Fruit fly (Drosophila melanogaster): ENCODE measurements around the gene omd.

Gene omd

DNA sequence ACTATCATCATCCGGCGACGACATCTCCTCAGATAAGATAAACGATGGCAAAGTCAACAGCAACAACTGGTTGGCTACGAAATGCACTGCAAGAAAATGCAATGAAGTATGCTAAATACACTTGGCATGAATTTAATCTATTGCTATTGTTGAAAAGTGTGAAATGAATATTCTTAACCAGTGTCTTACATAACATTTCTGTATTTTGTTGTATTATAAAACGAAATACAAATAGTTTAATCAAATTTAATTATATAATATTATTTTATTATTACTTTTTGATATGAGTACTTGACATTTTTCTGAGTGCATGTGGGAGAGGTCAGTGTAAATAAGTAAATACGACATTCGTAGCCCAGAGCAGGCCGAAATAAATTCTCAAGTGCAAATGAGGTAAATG, 26.5 kb upstream of the omd start:
- TF ChIP-seq noc (tag; optimal IDR thresholded peaks at IDR 0.05) = peak; percentile 23

DNA sequence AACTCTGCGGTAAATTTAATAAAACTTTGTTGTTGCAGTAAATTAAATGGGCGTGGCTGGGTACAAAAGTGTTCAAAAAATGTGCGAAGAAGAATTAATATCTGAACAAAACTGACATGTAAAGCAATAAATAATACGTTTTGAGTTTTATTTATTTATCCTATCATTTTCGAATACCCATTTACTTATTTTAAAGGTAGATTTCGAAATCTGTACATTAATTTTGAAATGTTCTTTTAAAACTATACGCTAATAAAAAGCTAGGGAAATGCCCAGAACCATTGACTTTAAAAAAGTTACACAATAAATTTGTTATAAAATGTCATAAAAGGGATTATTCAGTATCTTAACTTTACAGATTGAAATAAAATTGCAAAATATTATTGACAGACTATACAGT, 24.7 kb upstream of the omd start, which contains the start of the genes primo-1 and primo-2:
Gene primo-1, minus strand, starts transcription at position 101 of the 400 bp plus-strand sequence.
Gene primo-2, minus strand, starts transcription at position 101 of the 400 bp plus-strand sequence.
- TF ChIP-seq noc (tag; optimal IDR thresholded peaks at IDR 0.05) = no peak

DNA sequence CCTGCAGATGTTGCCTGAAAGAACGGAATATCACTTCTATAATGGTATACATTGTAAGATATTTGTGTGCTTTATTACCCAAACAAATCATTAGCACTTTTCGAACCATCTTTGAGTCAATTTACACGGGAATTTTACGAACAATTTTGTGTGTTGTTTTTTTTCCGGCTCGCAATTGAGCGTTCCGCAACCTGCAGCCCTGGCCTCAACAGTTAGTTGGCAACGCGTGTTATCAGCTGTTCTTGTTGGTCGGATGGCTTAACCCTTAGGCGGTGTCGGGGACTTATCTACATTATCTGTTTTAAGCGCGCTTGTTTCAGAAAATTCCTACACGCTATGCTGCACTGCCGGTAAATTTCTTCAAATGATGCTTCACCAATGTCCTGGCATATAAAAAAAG, 23.6 kb upstream of the omd start:
- no peak for TF ChIP-seq noc (tag; optimal IDR thresholded peaks at IDR 0.05)

DNA sequence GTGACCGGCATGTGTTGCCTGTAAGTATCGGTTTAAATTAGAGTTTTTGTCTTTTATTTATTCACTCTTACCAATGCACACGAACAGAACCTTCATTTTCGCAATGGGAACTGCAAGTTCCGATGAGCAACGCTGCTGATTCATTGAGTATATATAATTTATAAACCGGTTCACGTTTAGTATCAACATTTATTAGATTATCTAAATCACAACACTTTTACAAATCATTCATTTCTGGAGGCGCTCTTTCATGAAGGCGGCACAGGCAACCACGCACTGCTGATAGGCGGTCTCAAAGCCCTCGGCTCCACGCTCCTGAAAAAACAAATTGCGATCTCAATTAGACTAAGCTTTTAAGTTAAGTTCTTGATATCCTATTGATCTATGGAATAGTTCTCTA, 22.8 kb upstream of the omd start, which contains the start of gene Argp:
Gene Argp, minus strand, starts transcription at position 101 of the 400 bp plus-strand sequence.
- no peak for TF ChIP-seq noc (tag; optimal IDR thresholded peaks at IDR 0.05)

DNA sequence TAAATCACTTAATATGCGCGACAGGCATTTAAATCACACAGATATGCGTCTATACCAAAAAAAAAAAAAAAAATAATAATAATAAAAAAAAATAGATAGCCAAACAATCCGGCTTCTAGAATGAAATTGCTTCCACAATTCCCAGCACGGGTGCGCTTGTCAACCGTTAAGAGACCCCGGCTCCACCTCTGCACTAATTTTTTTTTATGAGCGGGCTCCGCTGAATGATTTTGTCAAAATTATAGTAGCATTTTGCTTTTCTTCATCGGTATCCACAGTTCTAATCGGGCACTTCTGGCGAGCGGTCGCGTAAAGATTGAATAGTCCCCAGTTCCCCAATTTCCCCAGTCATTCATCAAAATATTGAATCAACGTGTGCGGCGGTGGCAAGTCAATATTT, 19.4 kb upstream of the omd start, which contains the start of gene Adgf-C:
Gene Adgf-C, plus strand, starts transcription at position 301 of the 400 bp plus-strand sequence.
- no peak for TF ChIP-seq noc (tag; optimal IDR thresholded peaks at IDR 0.05)

DNA sequence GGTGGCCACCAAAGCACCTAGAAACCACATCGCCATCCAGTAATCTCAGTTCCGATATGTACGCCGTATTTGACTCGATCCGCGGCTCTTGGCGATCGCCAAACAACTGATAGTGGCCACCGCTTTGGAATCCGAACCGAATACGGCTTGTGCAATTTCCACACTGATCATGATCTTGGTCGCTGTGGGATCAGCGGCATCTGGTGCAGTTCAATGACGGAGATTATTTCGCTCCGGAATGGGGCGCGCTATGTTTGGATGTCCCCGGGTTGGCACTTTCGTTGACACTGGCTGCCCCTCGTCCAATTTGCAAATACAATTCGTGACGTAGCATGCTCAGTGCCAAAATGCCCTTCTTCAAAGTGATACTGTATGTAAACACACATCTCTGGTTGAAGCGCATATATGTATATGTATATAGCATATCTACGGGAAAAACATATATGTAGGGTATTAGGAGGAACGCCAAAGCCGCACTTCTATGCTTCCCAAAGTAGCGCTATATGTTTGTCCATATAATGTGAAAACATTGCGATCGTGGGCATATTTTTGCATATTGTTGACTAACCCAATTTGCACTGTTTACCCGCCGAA, 18.4 kb upstream of the omd start, which contains the start of gene Adgf-D:
Gene Adgf-D, minus strand, starts transcription at position 111 of the 594 bp plus-strand sequence.
- TF ChIP-seq noc (tag; optimal IDR thresholded peaks at IDR 0.05) = no peak

DNA sequence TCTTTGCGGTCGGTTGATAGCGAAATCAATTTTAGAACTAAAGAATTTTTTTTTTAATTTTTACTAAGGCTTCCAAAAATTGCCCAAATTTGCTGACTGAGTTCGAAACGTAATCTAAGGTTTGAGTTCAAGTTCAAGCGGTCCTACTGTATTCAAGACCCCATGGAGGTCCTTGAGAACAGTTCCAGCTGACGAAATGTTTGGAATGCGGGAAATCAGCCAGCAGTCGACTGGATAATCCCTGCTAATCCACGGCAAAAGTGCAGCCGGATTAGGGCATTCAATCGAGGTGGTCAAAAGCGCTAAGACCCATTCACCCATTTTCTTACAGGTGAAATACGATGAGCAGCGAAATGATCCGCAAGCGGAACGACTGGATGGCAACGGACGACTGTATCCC, 13.7 kb upstream of the omd start, which contains the start of gene f-cup:
Gene f-cup, minus strand, starts transcription at position 101 of the 400 bp plus-strand sequence.
- TF ChIP-seq noc (tag; optimal IDR thresholded peaks at IDR 0.05) = no peak

DNA sequence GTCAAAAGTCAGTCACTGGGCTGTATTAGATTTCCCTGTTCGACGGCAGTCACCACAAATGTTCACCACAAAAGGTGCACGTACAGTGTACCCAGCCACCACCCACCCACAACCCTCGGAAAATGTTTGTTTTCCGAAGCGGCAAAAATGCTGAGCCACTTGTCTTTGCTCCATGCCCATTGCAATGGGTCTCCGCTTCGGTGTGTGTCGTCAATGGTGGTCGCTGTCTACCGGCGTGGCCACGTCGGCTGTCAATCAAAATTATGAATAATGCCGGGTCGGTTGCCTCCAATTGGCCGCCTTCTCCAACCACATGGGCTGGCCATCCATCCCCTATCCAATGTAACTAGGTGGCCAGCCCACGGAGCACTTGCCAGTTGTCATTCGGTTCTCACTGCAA, 13.2 kb upstream of the omd start, which contains the start of gene ninaB:
Gene ninaB, plus strand, starts transcription at position 374 of the 400 bp plus-strand sequence.
- TF ChIP-seq noc (tag; optimal IDR thresholded peaks at IDR 0.05) = no peak

DNA sequence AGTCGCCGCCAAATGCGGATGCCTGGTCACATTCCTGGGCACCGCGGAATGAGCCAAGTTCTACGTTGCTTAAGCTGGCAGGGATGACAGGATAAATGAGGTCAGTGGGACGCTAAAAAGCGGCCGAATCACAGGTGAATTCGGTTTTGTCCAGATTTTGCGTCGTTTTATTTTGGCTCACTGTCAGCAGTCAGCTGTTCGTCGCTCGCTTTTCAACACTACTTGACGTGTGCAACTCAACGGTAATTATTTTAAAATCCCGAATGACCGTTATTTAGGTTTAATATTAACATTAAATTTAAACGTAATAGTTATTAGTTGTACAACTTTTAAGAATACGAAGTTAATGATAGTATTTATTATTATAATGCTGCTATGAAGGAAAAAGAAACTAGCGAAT, 12.3 kb upstream of the omd start:
- TF ChIP-seq noc (tag; optimal IDR thresholded peaks at IDR 0.05) = no peak

DNA sequence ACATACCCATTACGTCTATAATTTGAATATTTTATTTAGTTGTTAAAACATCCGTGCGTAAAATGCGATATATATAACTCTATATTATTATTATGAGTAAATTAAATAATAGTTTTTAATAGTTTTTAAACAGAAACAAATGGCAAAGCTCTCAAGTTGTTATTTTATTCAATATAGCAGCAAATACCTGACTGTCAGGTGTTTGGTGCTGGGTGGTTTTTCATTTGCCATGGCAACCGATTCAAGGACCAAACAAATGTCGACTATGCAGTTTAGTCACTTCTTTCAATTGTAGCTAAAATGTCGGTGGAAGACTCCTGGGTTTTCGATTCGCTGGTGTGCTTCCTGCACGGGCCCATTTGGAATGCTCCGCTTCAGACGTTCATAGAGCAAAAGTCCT, 6.7 kb upstream of the omd start, which contains the start of gene CG14367:
Gene CG14367, plus strand, starts transcription at position 301 of the 400 bp plus-strand sequence.
- TF ChIP-seq noc (tag; optimal IDR thresholded peaks at IDR 0.05) = no peak

DNA sequence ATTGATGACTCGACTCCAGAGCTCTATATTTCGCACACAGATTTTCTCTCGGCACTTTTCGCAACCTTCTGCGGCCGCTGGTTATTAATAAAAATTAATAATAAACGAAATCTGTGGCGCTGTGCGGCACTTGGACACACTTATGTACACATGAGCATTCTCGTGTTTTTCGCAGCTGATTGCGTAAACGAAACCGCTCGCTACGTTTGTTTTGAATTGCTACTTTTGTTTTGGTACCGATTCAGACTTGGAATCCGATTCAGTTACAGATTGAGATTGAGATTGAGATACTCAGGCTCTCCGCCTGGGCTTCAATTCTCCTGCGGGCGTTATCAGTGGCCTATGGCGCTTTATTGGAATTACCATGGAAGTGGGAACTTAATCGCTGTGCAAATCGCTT, 1.0 kb downstream of the omd start:
- TF ChIP-seq noc (tag; optimal IDR thresholded peaks at IDR 0.05) = no peak

DNA sequence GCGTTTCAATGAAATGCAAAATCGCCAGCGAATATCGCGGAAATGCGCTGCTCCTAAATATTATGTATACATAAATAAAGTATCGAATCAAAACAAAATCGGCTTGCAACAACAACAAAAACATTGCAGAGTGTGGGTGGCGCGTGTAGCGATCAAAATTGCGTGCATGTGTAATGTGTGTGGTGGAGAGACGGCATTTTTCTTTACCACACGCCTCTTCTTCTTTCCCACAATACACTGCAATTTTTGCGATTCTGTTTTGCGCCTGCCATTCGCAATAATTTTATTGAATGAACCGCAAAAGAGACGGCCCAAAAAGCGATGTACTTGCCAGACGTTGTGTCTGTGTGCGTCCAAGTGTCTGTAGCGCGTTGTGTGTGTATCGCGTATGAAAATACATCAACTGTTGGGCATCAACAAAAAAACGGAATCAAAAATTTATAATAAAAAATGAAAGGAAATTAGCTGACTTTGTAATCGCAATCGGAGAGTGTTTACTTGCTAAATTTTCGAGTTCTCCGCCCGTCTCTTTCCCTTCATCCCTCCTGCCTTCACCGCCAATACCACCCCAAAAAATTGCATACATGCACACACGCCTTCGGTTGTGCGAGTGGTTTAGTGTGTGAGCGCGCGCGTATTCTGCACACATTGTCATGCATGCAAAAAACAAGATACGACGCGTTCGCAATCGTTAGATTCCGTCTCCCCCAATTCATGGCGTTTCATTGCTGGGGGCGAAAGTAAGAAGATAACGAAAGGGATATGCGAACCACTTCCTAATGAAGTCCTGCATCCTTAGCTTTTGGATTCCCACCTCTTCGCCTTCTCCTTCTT, 2.2 kb downstream of the omd start:
- peak; percentile 22 for TF ChIP-seq noc (tag; optimal IDR thresholded peaks at IDR 0.05)

DNA sequence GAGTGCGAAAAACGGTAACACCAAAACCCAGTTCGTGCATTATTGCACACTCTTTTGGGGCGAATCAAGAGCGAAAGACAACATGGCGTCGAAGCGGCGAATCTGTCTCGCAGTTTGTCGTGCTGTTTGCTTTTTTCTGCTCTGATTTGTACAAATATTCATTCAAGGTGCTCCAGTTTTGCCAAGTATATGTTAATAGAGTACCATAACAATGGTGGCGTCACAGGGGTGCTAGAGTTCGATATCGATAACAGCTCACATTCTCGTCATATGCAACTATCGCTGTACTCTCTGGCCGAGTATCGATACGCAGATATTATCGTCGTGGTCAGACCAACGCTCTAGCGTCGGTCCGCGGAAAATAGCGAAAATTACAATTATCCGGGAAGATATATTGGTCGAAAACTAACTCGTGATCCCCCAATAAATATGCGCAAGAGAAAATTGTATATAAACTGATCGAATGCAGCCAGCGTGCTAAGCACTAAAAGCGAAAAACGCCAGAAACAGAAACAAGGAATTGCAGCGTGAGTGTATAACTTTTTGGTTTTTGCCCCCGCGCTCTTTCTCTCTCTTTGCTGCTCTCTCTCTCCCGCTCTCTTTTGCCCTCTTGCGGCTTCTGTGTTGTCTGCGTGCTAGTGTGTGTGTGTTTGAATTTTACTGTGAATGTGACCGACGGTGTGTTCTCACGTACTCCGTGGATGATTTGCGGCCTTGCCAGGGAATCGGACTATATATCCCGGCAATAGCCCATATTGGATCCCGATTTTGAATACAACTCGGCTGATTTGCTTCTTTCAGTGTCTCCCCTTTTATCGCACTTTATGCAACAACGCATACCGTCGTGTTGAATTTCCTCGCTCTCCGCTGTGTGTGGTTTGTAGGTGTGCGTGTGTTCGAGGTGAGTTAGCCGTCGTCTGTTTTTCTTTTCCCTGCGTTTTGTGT, 3.1 kb downstream of the omd start, which contains the start of gene flfl:
Gene flfl, plus strand, starts transcription at position 298 of the 945 bp plus-strand sequence.
- TF ChIP-seq noc (tag; optimal IDR thresholded peaks at IDR 0.05) = no peak

DNA sequence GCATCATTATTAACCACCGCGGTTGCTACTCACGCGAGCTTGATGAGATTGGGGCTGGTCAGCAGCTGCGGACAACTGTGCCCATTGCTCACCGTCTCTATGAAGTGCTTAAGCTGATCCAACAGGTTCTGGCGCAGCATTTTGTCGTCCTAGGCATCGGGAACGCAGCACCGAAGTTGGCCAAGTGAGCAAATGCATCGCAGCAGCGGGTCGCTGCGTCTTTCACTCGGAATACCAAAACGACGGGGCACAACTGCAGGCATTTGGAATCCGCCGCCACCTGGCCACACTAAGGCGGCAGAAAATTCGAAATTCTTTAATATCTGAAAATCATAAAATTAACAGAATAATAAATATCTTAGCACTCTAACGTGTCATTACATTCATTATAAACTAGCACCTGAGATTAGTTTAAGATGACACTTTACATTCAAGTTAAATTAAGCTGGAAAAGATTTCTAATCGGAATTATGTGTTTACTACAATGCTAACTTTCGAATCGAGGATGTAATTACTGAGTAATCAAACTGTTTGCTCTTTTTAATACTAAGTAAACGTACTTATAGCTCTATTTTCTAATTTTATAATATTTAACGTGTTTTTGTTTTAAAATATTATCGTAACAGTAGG, 3.9 kb downstream of the omd start:
- TF ChIP-seq noc (tag; optimal IDR thresholded peaks at IDR 0.05) = no peak
